Worm (Caenorhabditis elegans) whole organism, L1 larva: ENCODE data around the gene F22D3.4.

Experiments
- C04F5.9 ChIP-seq: sonication (generic microtip); optimal IDR thresholded peaks from 2 replicates; lab custom pipeline; 2016; ENCODE audit warnings: missing genetic modification characterization, missing compliant biosample characterization
- C34B4.2 ChIP-seq: sonication (generic microtip); optimal IDR thresholded peaks from 2 replicates; lab custom pipeline; 2017; ENCODE audit warnings: mild to moderate bottlenecking, missing genetic modification characterization, missing compliant biosample characterization
- F16B12.6 ChIP-seq: fragments of 150-350 bp; optimal IDR thresholded peaks from 2 replicates; lab custom pipeline; 2014; ENCODE audit warnings: missing biosample characterization, missing genetic modification characterization
- Y116A8C.19 ChIP-seq: sonication (generic microtip); optimal IDR thresholded peaks from 2 replicates; lab custom pipeline; 2016; ENCODE audit warnings: missing compliant biosample characterization, missing genetic modification characterization, borderline replicate concordance
- ama-1 ChIP-seq: fragments of 150-350 bp; optimal IDR thresholded peaks from 2 replicates; lab custom pipeline; 2014
- blmp-1 ChIP-seq: fragments of 150-350 bp; optimal IDR thresholded peaks from 2 replicates; lab custom pipeline; 2014; ENCODE audit warnings: missing biosample characterization, missing genetic modification characterization
- ceh-63 ChIP-seq: fragments of 200-800 bp; sonication (Bioruptor generic); optimal IDR thresholded peaks from 2 replicates; lab custom pipeline; 2018; ENCODE audit warnings: mild to moderate bottlenecking, missing genetic modification characterization, missing compliant biosample characterization
- ceh-8 ChIP-seq: fragments of 200-800 bp; sonication (Bioruptor generic); optimal IDR thresholded peaks from 2 replicates; lab custom pipeline; 2018; ENCODE audit warnings: mild to moderate bottlenecking, missing genetic modification characterization, moderate library complexity, missing compliant biosample characterization
- ceh-88 ChIP-seq: fragments of 200-800 bp; sonication (Bioruptor generic); IDR thresholded peaks from 2 replicates; pipeline ENCODE4 v1.3.6; 2022; ENCODE audit warnings: missing genetic modification characterization, missing compliant biosample characterization
- ceh-90 ChIP-seq: sonication (generic microtip); optimal IDR thresholded peaks from 2 replicates; lab custom pipeline; 2016; ENCODE audit warnings: missing genetic modification characterization, missing compliant biosample characterization
- efl-1 ChIP-seq, 4 experiments: fragments of 150-350 bp; optimal IDR thresholded peaks in 3 of 4; peaks in 1 of 4; 1 replicate in 1 of 4; 2 replicates in 3 of 4; lab custom pipeline; 2014; ENCODE audit warnings: missing biosample characterization in 2 of 4, missing genetic modification characterization in 2 of 4, missing genetic modification reagents in 2 of 4
- egl-13 ChIP-seq: sonication (generic microtip); optimal IDR thresholded peaks from 2 replicates; lab custom pipeline; 2016; ENCODE audit warnings: missing genotype, missing genetic modification reagents, missing genetic modification characterization, missing compliant biosample characterization
- egl-27 ChIP-seq, 2 experiments: fragments of 150-350 bp in 1 of 2; sonication (generic microtip); optimal IDR thresholded peaks; 3 replicates each; lab custom pipeline; 2017 to 2018; ENCODE audit warnings: missing biosample characterization in 2 of 2, missing genetic modification characterization in 2 of 2, missing genetic modification reagents in 2 of 2
- elt-2 ChIP-seq: sonication (generic microtip); optimal IDR thresholded peaks from 2 replicates; lab custom pipeline; 2016; ENCODE audit warnings: missing genetic modification characterization, mild to moderate bottlenecking, inconsistent platforms, missing compliant biosample characterization, missing genetic modification reagents
- elt-3 ChIP-seq, 6 experiments: fragments of 150-350 bp in 1 of 6; sonication (generic microtip); optimal IDR thresholded peaks; 2 replicates each; lab custom pipeline; 2017 to 2018; ENCODE audit warnings: missing biosample characterization in 6 of 6, missing genetic modification characterization in 6 of 6, inconsistent platforms in 1 of 6
- fkh-10 ChIP-seq: sonication (generic microtip); optimal IDR thresholded peaks from 2 replicates; lab custom pipeline; 2017; ENCODE audit warnings: missing biosample characterization, missing genetic modification reagents, missing genetic modification characterization
- grh-1 ChIP-seq: fragments of 200-800 bp; sonication (Bioruptor generic); IDR thresholded peaks from 2 replicates; pipeline ENCODE4 v1.3.6; 2022; ENCODE audit warnings: missing genetic modification reagents, missing genetic modification characterization, missing compliant biosample characterization
- hlh-17 ChIP-seq: fragments of 200-800 bp; sonication (Bioruptor generic); optimal IDR thresholded peaks from 2 replicates; lab custom pipeline; 2018; ENCODE audit warnings: missing genetic modification characterization, mild to moderate bottlenecking, missing compliant biosample characterization, moderate library complexity, borderline replicate concordance
- hlh-4 ChIP-seq: sonication (generic microtip); optimal IDR thresholded peaks from 2 replicates; lab custom pipeline; 2016; ENCODE audit warnings: mild to moderate bottlenecking, missing genetic modification characterization, missing compliant biosample characterization
- hpl-2 ChIP-seq: fragments of 150-350 bp; optimal IDR thresholded peaks from 2 replicates; lab custom pipeline; 2014; ENCODE audit warnings: missing biosample characterization, missing genetic modification reagents, missing genetic modification characterization
- jun-1 ChIP-seq: fragments of 150-350 bp; optimal IDR thresholded peaks from 2 replicates; lab custom pipeline; 2014; ENCODE audit warnings: missing biosample characterization, missing genetic modification reagents, missing genetic modification characterization
- lin-13 ChIP-seq: fragments of 150-350 bp; optimal IDR thresholded peaks from 2 replicates; lab custom pipeline; 2014; ENCODE audit warnings: missing biosample characterization, missing genetic modification reagents, missing genetic modification characterization
- lin-14 ChIP-seq: fragments of 200-800 bp; sonication (Bioruptor generic); optimal IDR thresholded peaks from 2 replicates; lab custom pipeline; 2018; ENCODE audit warnings: mild to moderate bottlenecking, missing genetic modification characterization, moderate library complexity, missing compliant biosample characterization
- lin-39 ChIP-seq: fragments of 150-350 bp; optimal IDR thresholded peaks from 2 replicates; lab custom pipeline; 2014; ENCODE audit warnings: missing biosample characterization, missing genetic modification reagents, missing genetic modification characterization
- lir-3 ChIP-seq: sonication (generic microtip); optimal IDR thresholded peaks from 2 replicates; lab custom pipeline; 2016; ENCODE audit warnings: mild to moderate bottlenecking, missing genetic modification characterization, moderate library complexity, missing compliant biosample characterization; ENCODE audit not compliant: poor library complexity
- lsy-2 ChIP-seq, 2 experiments: fragments of 150-350 bp; optimal IDR thresholded peaks; 2 replicates each; lab custom pipeline; 2014; ENCODE audit warnings: missing biosample characterization in 2 of 2, missing genetic modification characterization in 2 of 2
- mab-9 ChIP-seq: fragments of 200-800 bp; sonication (Bioruptor generic); IDR thresholded peaks from 2 replicates; pipeline ENCODE4 v1.3.6; 2022; ENCODE audit warnings: missing genetic modification reagents, missing genetic modification characterization, missing compliant biosample characterization
- mdl-1 ChIP-seq, 2 experiments: fragments of 150-350 bp; optimal IDR thresholded peaks; 2 replicates each; lab custom pipeline; 2014 to 2017; ENCODE audit warnings: missing biosample characterization in 2 of 2, missing genetic modification characterization in 2 of 2, inconsistent platforms in 1 of 2
- mef-2 ChIP-seq: fragments of 150-350 bp; optimal IDR thresholded peaks from 2 replicates; lab custom pipeline; 2014; ENCODE audit warnings: missing biosample characterization, missing genetic modification characterization
- nhr-11 ChIP-seq: fragments of 150-350 bp; optimal IDR thresholded peaks from 2 replicates; lab custom pipeline; 2014; ENCODE audit warnings: missing biosample characterization, missing genetic modification characterization
- nhr-12 ChIP-seq: sonication (generic microtip); optimal IDR thresholded peaks from 2 replicates; lab custom pipeline; 2017; ENCODE audit warnings: missing biosample characterization, missing genetic modification characterization
- nhr-19 ChIP-seq: fragments of 200-800 bp; sonication (Bioruptor generic); conservative IDR thresholded peaks from 2 replicates; pipeline ENCODE4 v1.3.6; 2022; ENCODE audit warnings: missing genetic modification characterization, missing compliant biosample characterization
- nhr-28 ChIP-seq: fragments of 150-350 bp; optimal IDR thresholded peaks from 2 replicates; lab custom pipeline; 2014; ENCODE audit warnings: missing biosample characterization, missing genetic modification characterization
- nhr-71 ChIP-seq: sonication (generic microtip); optimal IDR thresholded peaks from 2 replicates; lab custom pipeline; 2016; ENCODE audit warnings: mild to moderate bottlenecking, missing genetic modification characterization, moderate library complexity, missing compliant biosample characterization
- nhr-77 ChIP-seq: fragments of 150-350 bp; optimal IDR thresholded peaks from 2 replicates; lab custom pipeline; 2014; ENCODE audit warnings: missing biosample characterization, missing genetic modification characterization
- nhr-84 ChIP-seq: sonication (generic microtip); optimal IDR thresholded peaks from 2 replicates; lab custom pipeline; 2017; ENCODE audit warnings: missing biosample characterization, missing genetic modification characterization
- nhr-85 ChIP-seq: sonication (generic microtip); peaks from one replicate; lab custom pipeline; 2016; ENCODE audit warnings: missing genetic modification characterization, inconsistent platforms, missing compliant biosample characterization
- nhr-90 ChIP-seq: sonication (generic microtip); optimal IDR thresholded peaks from 2 replicates; lab custom pipeline; 2016; ENCODE audit warnings: mild to moderate bottlenecking, missing genetic modification characterization, missing compliant biosample characterization; ENCODE audit not compliant: poor library complexity
- rnt-1 ChIP-seq: sonication (generic microtip); optimal IDR thresholded peaks from 2 replicates; lab custom pipeline; 2016; ENCODE audit warnings: mild to moderate bottlenecking, missing genetic modification characterization, moderate library complexity, missing compliant biosample characterization
- skn-1 ChIP-seq: fragments of 150-350 bp; optimal IDR thresholded peaks from 2 replicates; lab custom pipeline; 2014; ENCODE audit warnings: missing biosample characterization, missing genetic modification characterization
- snpc-4 ChIP-seq: fragments of 150-350 bp; optimal IDR thresholded peaks from 2 replicates; lab custom pipeline; 2014; ENCODE audit warnings: missing biosample characterization, missing genetic modification characterization
- snu-23 ChIP-seq: sonication (generic microtip); optimal IDR thresholded peaks from 2 replicates; lab custom pipeline; 2016; ENCODE audit warnings: missing genetic modification characterization, missing compliant biosample characterization
- sox-4 ChIP-seq: sonication (generic microtip); optimal IDR thresholded peaks from 2 replicates; lab custom pipeline; 2016; ENCODE audit warnings: missing genetic modification characterization, missing compliant biosample characterization
- sptf-1 ChIP-seq: fragments of 150-350 bp; optimal IDR thresholded peaks from 2 replicates; lab custom pipeline; 2014; ENCODE audit warnings: missing biosample characterization, missing genetic modification characterization
- swsn-7 ChIP-seq: sonication (generic microtip); optimal IDR thresholded peaks from 2 replicates; lab custom pipeline; 2016; ENCODE audit warnings: missing genetic modification characterization, missing compliant biosample characterization
- tlp-1 ChIP-seq: fragments of 150-350 bp; optimal IDR thresholded peaks from 2 replicates; lab custom pipeline; 2014; ENCODE audit warnings: missing biosample characterization, missing genetic modification characterization
- unc-62 ChIP-seq: fragments of 150-350 bp; optimal IDR thresholded peaks from 2 replicates; lab custom pipeline; 2014; ENCODE audit warnings: missing biosample characterization, missing genetic modification reagents, missing genetic modification characterization
- unc-86 ChIP-seq: sonication (generic microtip); optimal IDR thresholded peaks from 2 replicates; lab custom pipeline; 2016; ENCODE audit warnings: missing genetic modification characterization, missing compliant biosample characterization
- zip-4 ChIP-seq: fragments of 200-800 bp; sonication (Bioruptor generic); optimal IDR thresholded peaks from 2 replicates; lab custom pipeline; 2018; ENCODE audit warnings: mild to moderate bottlenecking, missing genetic modification characterization, moderate library complexity, missing compliant biosample characterization
- ztf-4 ChIP-seq: fragments of 150-350 bp; optimal IDR thresholded peaks from 2 replicates; lab custom pipeline; 2014; ENCODE audit warnings: missing biosample characterization, missing genetic modification characterization

Gene F22D3.4

ce11 chrII:6891176-6891575 is 36.2 kb downstream of the F22D3.4 start (continued):
- TF ChIP-seq mab-9 (GFP tag; lab: Robert Waterston, UW) (no peak), snpc-4 (tag; lab: Kevin White, UChicago) (peak; percentile 7), F16B12.6 (tag; lab: Kevin White, UChicago) (no peak), lir-3 (peak; percentile 29), egl-13 (tag; lab: Kevin White, UChicago) (no peak), nhr-28 (tag; lab: Kevin White, UChicago) (no peak), ama-1 (lab: Kevin White, UChicago) (peak; percentile 49), Y116A8C.19 (tag; lab: Kevin White, UChicago) (no peak), lin-13 (GFP tag; lab: Kevin White, UChicago) (peak; percentile 31), swsn-7 (peak; percentile 60), lsy-2 (tag; optimal IDR thresholded peaks at IDR 0.05; lab: Kevin White, UChicago) (peak; percentile 50 to 65), lin-14 (GFP tag; lab: Kevin White, UChicago) (peak; percentile 88), C34B4.2 (tag; lab: Kevin White, UChicago) (no peak), sptf-1 (tag; lab: Kevin White, UChicago) (no peak), nhr-11 (no peak), tlp-1 (tag; lab: Kevin White, UChicago) (no peak), efl-1 (optimal IDR thresholded peaks at IDR 0.05; lab: Kevin White, UChicago) (peak; percentile 14 to 22), efl-1 (GFP tag; optimal IDR thresholded peaks at IDR 0.05 in 1 of 2; lab: Kevin White, UChicago) (peak in 1 of 2 experiments; percentile 94), grh-1 (GFP tag; lab: Robert Waterston, UW) (0 out of 2 replicates have a peak, but pooled peaks have one; percentile 9), nhr-77 (tag; lab: Kevin White, UChicago) (no peak), snu-23 (GFP tag; lab: Kevin White, UChicago) (peak; percentile 83), blmp-1 (tag; lab: Kevin White, UChicago) (no peak), nhr-12 (tag; lab: Kevin White, UChicago) (no peak), ceh-8 (GFP tag; lab: Kevin White, UChicago) (no peak), ceh-88 (GFP tag; lab: Robert Waterston, UW) (no peak), nhr-84 (tag; lab: Kevin White, UChicago) (no peak), skn-1 (tag; lab: Kevin White, UChicago) (peak; percentile 43), ceh-90 (tag; lab: Kevin White, UChicago) (no peak), egl-27 (tag; optimal IDR thresholded peaks at IDR 0.05; lab: Kevin White, UChicago) (peak in 1 of 2 experiments; percentile 39), zip-4 (GFP tag; lab: Kevin White, UChicago) (no peak), nhr-90 (peak; percentile 4), elt-3 (tag; optimal IDR thresholded peaks at IDR 0.05; lab: Kevin White, UChicago) (peak in 1 of 6 experiments; percentile 21), fkh-10 (GFP tag; lab: Kevin White, UChicago) (no peak), unc-62 (GFP tag; lab: Kevin White, UChicago) (no peak), hlh-4 (tag; lab: Kevin White, UChicago) (no peak), C04F5.9 (tag; lab: Kevin White, UChicago) (no peak), mdl-1 (tag; optimal IDR thresholded peaks at IDR 0.05; lab: Kevin White, UChicago) (peak in 1 of 2 experiments; percentile 95), mef-2 (no peak), hpl-2 (no peak), unc-86 (tag; lab: Kevin White, UChicago) (no peak)

- no peak for TF ChIP-seq lin-39 (tag; lab: Kevin White, UChicago)
- peak; percentile 33 for TF ChIP-seq nhr-71 (tag; lab: Kevin White, UChicago)
- peak; percentile 28 for TF ChIP-seq rnt-1 (tag; lab: Kevin White, UChicago)
- TF ChIP-seq ama-1 (lab: Kevin White, UChicago): peak; percentile 31
- TF ChIP-seq sox-4 (tag; lab: Kevin White, UChicago): no peak
- no peak for TF ChIP-seq hlh-17 (GFP tag; lab: Kevin White, UChicago)
- TF ChIP-seq nhr-19 (GFP tag; lab: Robert Waterston, UW): peak; percentile 12; the same call in 1 of the 2 replicates
- no peak for TF ChIP-seq elt-2 (tag; lab: Kevin White, UChicago)
- peak; percentile 75 for TF ChIP-seq nhr-85 (tag; lab: Kevin White, UChicago)
- peak; percentile 46 for TF ChIP-seq ztf-4 (tag; lab: Kevin White, UChicago)
- no peak for TF ChIP-seq efl-1 (optimal IDR thresholded peaks at IDR 0.05; lab: Kevin White, UChicago)
- TF ChIP-seq efl-1 (GFP tag; optimal IDR thresholded peaks at IDR 0.05 in 1 of 2; lab: Kevin White, UChicago): peak in 1 of 2 experiments; percentile 59
- 0 out of 2 replicates have a peak, but pooled peaks have one; percentile 42 for TF ChIP-seq ceh-88 (GFP tag; lab: Robert Waterston, UW)
- no peak for TF ChIP-seq ceh-63 (GFP tag; lab: Kevin White, UChicago)
- no peak for TF ChIP-seq jun-1 (tag; lab: Kevin White, UChicago)
These were observed 37.3 kb downstream of the F22D3.4 start, which contains the start of gene acer-1 for ce11 chrII:6890095-6890494. TSS of gene acer-1 (minus strand) at chrII:6890400.
